Fruit fly (Drosophila melanogaster) S2 (cell line): ENCODE results near the gene CG15024.

Experiments used
- CG8478 ChIP-seq: fragments of >200 bp; optimal IDR thresholded peaks from 2 replicates; lab custom pipeline; 2018
- CTCF ChIP-seq, 2 experiments: fragments of >200 bp; optimal IDR thresholded peaks; 2 replicates each; lab custom pipeline; 2018

Gene CG15024

DNA sequence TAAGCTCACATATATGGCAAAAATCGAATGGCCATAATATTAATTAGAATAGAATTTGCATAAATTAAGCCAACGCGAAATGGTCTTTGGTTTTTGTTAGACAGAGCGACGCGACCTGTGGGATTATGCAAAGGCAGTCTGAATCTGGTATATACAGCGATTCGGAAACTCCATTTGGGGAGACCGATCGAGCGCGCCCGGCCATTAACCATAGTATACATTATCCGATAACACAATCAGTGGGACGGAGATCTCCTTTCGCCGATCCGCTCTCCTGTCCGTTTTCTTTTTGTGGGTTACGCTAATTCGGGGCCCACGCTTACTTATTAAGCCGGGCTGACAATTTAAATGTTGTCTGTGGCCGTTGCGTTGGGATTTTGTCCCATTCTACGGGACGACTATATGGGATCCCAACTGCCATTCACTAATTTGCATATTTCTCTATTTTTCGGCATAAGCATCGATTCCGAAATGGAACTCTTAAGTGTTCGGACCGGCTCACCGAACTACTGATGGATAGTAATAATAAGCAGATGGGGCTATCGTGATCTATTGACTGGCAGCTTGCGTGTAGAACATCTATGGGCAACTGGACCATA, 14.1 kb upstream of the CG15024 start:
- TF ChIP-seq CTCF (optimal IDR thresholded peaks at IDR 0.05; lab: Kevin White, UChicago) (no peak), CG8478 (no peak)

DNA sequence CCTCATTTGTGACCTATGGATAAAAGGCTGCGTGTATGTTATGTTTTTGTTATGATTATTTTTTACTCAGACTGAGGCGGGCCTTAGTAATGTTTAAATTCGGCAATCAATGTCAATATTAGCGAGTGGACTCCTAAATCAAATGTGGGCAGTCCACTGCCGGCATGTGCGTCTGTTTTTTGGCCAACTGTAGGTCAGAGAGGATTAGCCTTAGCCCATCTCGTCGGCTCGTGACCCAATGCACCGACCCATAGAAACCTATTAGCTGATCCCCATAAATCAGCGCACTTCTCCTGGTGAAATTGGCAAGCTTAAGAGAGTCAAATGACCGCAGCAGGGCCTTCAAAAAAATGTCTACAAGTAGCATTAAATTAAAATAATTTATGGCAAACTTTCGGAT, 12.1 kb upstream of the CG15024 start:
- TF ChIP-seq CTCF (optimal IDR thresholded peaks at IDR 0.05; lab: Kevin White, UChicago), result no peak
- TF ChIP-seq CG8478, result no peak

DNA sequence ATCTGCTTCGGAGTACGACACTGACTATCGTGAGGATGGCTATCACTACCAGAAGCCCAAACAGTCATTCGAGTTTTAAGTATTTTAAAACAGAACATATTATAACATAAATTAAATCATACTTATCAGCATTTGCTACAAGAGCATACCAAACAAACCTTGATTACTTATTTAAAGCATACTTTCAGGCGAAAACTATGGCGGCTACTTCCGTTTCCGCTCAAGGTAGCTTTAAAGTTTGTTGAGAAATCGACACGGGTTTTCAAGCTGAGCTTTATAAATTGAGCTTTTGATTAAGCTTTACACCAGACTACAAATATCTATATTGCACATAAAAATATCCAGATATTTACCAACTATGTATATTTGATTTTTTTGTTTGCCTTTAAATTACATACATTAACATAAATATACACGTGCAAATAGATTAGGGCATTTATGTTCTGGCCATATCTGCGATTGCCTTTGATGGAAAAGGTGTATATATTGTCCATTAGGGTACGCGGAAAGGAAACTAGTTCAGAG, 11.4 kb upstream of the CG15024 start:
- TF ChIP-seq CG8478, result no peak
- TF ChIP-seq CTCF (optimal IDR thresholded peaks at IDR 0.05; lab: Kevin White, UChicago), result no peak

DNA sequence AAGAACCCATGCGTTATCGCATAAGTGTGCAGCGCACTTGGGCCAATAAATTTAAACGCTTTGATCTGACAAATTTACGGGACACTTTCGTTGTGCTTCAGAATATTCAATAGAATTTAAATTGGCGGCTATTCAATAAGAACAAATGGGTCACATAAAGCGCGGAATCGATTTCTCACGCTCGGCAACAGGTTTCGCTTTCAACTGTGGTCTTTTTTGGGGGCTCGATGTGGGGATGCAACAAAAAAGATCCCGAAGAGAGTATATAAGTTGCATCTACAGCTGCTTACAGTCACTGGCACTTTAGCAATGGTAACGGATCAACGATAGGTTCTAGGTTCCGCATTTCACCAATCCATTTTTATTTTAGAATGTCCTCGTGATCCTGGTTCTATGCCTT, 9.1 kb upstream of the CG15024 start, which contains the start of gene CG11349:
CG11349 (plus strand) TSS at position 301 of the 400 bp plus-strand sequence.
- TF ChIP-seq CG8478 (no peak), CTCF (optimal IDR thresholded peaks at IDR 0.05; lab: Kevin White, UChicago) (no peak)

DNA sequence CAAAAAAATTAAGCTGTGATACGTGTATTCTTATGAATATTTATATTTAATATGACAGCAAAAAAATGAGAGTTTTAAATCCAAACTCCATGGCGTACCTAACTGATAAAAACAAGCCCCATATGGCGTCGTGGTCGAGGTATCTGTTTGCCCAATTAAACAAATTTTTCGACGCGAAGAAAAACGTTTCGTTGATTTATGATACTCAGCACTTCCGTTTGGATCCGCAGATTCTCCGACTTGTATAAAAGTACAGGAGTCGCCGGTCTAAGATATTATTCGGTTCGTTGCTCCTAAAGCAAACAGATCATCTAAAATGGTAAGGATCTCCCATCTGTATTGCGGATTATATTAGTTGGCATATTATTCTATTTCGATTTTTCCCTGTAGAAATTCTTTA, 7.8 kb upstream of the CG15024 start, which contains the start of gene CG32248:
CG32248 (plus strand) TSS at position 301 of the 400 bp plus-strand sequence.
- TF ChIP-seq CG8478 (no peak), CTCF (optimal IDR thresholded peaks at IDR 0.05; lab: Kevin White, UChicago) (no peak)

DNA sequence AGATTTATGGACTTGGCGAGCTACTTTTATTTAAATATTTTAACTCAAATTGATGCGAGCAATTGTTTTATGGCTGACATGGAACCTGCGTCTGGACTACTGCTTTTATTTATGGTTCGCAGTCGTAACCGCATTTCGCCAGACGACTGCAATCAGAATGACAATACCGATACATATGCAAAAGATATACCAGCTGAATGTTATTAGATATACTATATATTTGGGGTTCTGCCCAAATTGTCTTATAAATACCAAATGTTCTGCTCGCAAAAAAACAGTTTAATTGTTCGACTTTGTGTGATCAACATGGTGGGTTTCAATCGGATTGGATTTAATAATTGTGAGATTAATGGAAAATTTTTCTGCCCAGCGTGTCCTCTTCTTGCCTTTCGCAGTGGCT, 6.1 kb upstream of the CG15024 start, which contains the start of gene CG32249:
CG32249 (plus strand) TSS at position 301 of the 400 bp plus-strand sequence.
- TF ChIP-seq CTCF (optimal IDR thresholded peaks at IDR 0.05; lab: Kevin White, UChicago), result no peak
- no peak for TF ChIP-seq CG8478

DNA sequence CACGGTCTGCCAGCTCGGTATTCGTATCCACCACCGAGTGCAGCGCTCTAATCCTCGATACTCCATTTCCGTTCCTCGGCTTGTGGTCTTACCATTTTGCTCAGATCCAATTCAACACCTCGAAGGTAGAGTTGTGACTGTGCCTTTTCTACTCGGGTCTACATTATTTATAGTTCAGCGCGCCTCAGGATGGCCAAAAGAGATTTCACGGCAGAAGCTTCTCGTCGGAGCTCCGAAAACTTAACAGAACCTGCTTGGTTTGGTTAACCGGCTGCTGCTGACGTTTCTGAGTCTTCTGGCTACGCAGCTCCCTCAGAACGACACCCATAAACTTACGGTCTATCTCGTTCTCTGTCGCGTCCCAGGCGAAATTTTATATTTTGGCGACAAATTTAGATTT, 2.9 kb upstream of the CG15024 start, which contains the start of gene CG32241:
CG32241 (minus strand) TSS at position 101 of the 400 bp plus-strand sequence.
- TF ChIP-seq CTCF (optimal IDR thresholded peaks at IDR 0.05; lab: Kevin White, UChicago) (no peak), CG8478 (no peak)

DNA sequence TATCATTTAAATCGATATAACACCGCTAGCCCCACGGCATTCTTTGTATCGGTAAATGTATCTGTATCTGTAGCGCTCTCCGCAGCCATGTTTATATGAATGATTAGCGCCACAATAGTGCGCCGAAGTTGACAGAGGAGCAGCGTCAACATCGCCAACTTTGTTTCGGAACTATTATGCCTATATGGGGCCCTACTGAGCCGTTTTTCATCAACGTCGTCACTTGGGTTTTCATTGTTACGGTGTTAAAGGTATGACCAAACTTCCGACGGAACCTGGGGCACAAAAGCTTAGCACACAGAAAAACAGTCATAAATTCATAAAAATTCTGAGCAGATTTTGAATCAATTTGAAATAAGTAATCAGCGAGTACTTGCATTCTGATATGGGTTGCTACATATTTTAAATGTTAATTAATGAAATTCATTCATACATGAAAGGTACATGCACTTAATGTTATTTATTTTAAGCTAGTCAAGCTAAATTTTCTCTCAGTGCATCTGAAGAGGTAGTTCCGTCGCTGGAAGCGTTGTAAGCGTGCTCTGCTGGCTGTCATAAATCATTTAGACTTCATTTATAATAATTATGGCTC, 2.1 kb downstream of the CG15024 start, which contains the start of gene CG15023:
CG15023 (minus strand) TSS at position 51 of the 592 bp plus-strand sequence.
- no peak for TF ChIP-seq CG8478
- TF ChIP-seq CTCF (optimal IDR thresholded peaks at IDR 0.05; lab: Kevin White, UChicago), result no peak

DNA sequence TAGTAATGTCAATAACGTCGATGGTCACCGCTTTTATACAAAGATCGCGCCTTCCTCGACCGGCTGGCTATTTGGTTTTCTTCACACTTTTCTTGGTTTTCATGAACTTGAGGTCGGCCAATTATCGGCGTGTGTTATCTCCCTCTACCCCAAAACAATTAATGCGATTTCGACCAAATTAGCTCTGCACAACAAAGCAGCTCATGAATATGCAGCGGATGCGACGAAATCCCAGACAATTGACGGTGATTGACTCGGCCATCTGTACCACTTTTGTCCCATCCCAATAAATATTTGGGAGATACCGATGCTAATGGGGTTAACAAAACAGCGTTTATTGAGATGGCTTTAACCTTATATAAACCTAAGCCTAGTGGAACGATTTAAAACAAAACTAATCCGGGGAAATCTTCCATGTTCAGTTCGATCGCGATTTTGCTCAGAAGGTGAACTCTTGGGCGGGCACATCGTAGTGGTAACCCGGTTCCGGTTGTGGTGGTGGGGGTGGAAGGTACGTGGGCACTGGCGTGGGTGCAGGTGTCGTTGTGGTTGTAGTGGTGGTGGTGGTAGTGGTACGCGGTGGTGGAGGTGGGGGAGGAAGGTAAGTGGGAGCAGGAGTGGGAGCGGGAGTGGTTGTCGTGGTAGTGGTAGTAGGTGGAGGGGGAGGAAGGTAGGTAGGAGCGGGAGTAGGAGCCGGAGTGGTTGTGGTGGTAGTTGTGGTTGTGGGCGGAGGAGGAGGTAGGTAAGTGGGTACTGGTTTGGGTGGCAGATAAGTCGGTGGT, 3.1 kb downstream of the CG15024 start, which contains the start of gene CG15022:
CG15022 (minus strand) TSS at position 11 of the 782 bp plus-strand sequence.
- TF ChIP-seq CTCF (optimal IDR thresholded peaks at IDR 0.05; lab: Kevin White, UChicago) (no peak), CG8478 (no peak)

DNA sequence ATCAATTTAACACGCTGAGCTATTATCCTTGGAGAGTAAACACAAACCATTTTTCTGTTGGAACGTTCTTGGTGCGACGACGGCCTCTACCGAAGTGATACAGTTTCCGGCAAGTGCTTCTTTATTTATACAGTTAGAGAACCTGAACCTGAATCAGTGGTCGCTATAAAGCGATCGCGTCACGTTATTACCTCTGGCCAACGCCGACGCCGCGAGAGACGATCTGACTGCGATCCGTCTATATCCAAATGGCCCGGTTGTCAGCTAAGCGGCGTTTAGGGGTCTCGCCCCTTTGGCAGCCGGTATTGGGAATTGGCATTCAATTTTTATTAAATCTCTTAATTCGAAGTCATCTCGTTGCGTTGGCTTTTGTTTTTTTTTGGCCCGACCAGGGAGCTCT, 5.6 kb downstream of the CG15024 start, which contains the start of gene CG11345:
CG11345 (minus strand) TSS at position 101 of the 400 bp plus-strand sequence.
- no peak for TF ChIP-seq CTCF (optimal IDR thresholded peaks at IDR 0.05; lab: Kevin White, UChicago)
- no peak for TF ChIP-seq CG8478

DNA sequence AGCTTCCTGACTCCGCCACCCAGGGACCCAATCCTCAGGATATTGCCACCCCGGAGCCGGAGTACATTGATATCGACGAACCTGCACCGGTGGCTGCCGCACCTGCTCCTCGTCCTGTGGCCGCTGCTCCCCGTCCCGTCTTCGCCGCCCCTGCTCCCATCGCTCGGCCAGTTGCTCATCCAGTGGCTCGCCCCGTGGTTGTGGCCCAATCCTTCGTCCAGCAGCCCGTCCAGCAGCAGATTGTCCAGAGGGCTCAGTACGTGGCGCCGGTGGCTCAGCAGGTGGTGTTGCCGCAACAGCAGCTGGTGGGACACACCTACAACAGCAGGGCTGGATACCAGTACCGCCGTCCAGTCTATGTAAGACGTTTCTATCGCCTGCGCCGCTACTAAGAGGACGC, 16.4 kb downstream of the CG15024 start:
- TF ChIP-seq CTCF (optimal IDR thresholded peaks at IDR 0.05; lab: Kevin White, UChicago) (no peak), CG8478 (no peak)

DNA sequence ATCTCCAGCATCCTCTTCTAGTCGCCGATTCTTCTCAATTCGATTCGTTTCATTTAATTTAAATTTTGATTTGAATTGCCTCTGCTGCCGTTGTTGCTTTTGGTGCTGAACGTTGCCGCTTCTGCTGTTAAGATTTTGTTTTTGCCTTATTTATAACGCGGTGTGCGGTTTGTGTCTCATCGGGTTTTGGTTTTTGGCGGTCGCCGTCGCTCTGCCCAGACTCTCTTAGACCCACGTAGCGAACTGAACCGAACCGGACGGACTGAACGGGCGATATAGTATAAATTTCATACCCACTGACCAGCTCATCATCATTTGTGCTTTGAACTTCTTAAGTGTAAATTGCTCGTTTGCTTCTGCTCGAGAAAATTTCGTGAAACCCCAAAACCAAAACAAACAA, 17.4 kb downstream of the CG15024 start, which contains the start of gene CG12607:
CG12607 (plus strand) TSS at position 301 of the 400 bp plus-strand sequence.
- TF ChIP-seq CTCF (optimal IDR thresholded peaks at IDR 0.05; lab: Kevin White, UChicago), result no peak

DNA sequence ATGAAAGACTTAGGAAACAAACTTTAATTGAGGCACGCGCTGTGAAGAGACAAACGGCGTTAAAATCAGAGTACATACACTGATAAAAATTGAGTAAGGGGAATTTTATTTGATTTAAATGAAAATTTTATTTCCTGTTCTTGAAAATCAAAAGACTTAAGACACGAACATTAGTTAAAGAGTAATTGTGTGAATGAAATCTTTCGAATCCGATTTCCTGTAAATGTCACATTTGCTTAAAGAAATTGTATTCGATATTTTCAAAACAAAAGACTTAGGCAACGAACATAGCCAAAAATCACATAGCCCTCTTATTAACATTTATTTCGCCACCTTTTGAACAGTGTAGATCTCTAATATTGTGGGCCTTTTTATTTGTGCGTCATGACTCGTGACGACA, 17.8 kb downstream of the CG15024 start:
- TF ChIP-seq CG8478 (no peak), CTCF (optimal IDR thresholded peaks at IDR 0.05; lab: Kevin White, UChicago) (no peak)

DNA sequence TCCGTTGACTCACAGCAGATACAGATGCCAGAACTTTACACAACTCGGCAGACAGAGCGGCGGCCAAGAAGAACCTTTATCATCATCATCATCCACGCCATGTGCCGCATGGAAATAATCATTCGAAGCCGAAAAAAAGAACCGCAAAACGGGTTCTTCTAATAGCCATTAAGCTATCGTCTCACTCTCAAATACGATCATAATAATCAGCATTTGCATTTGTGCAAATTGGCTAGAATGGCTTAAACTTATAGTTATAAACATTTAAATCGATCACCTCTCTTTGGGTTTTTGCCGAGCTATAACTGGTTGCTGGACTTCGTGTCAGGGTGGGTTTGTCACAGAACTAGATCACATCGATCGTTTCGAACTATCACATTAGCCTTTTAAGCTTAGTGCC, 21.5 kb downstream of the CG15024 start:
- TF ChIP-seq CTCF (optimal IDR thresholded peaks at IDR 0.05; lab: Kevin White, UChicago) (no peak), CG8478 (no peak)

DNA sequence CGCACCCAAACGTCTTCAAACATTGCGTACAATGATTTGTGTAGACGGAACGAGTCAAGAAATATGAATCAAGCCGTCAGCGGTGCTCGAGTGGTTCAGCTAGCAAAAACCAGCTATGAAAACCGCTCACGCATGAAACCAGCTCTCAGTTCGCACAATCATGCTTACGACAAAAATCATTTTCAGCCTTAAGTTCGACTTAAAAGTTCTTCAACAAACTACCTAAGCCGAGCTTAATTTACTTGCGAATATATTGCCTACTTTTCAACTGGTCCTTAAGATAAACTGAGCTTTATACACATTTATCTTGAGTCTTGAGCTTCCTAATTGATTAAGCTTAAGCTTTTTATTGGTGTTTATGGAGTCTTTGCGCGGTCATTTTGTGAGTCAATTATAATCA, 23.5 kb downstream of the CG15024 start:
- TF ChIP-seq CTCF (optimal IDR thresholded peaks at IDR 0.05; lab: Kevin White, UChicago) (no peak), CG8478 (no peak)
